Worm (Caenorhabditis elegans): Measurements from ENCODE around the gene F13B6.3.
A peak's percentile ranks its signal among the peaks of the same experiment; 100 is the strongest.
"Not testable (repeated sequence)": the region's sequence is repeated elsewhere in the genome, so short reads cannot be mapped to it uniquely, and the experiment has no call there.

The F13B6.3 gene

ce11 chrIV:7486201-7486947 is 20.6 kb upstream of the F13B6.3 start, which contains the start of the genes his-61 and his-62 (continued):
- TF ChIP-seq B0035.1 (tag; optimal IDR thresholded peaks at IDR 0.05) (no peak), nhr-179 (tag; optimal IDR thresholded peaks at IDR 0.05) (no peak), tbp1 (GFP tag; optimal IDR thresholded peaks at IDR 0.05) (peak; percentile 71), hlh-26 (GFP tag; conservative IDR thresholded peaks at IDR 0.05) (no peak), aptf-2 (GFP tag; conservative IDR thresholded peaks at IDR 0.05) (peak; percentile 87), Y53G8AR.9 (GFP tag; conservative IDR thresholded peaks at IDR 0.05) (peak; percentile 56), lin-26 (GFP tag; IDR thresholded peaks at IDR 0.05) (peak; percentile 92), snpc-4 (GFP tag; optimal IDR thresholded peaks at IDR 0.05) (no peak), snpc-4 (tag; optimal IDR thresholded peaks at IDR 0.05) (peak; percentile 4 to 74 (median 61)), hrde-1 (tag; optimal IDR thresholded peaks at IDR 0.05; ENCODE audit: borderline replicate concordance) (peak; percentile 20), cebp-1 (GFP tag; IDR thresholded peaks at IDR 0.05) (no peak), cebp-1 (tag; optimal IDR thresholded peaks at IDR 0.05) (peak; percentile 6), egl-44 (GFP tag; IDR thresholded peaks at IDR 0.05) (0 out of 2 replicates have a peak, but pooled peaks have one; percentile 58), rcor-1 (GFP tag; IDR thresholded peaks at IDR 0.05) (peak; percentile 9; the same call in 1 of the 2 replicates), ZK185.1 (tag; optimal IDR thresholded peaks at IDR 0.05; ENCODE audit: poor library complexity, severe bottlenecking) (peak; percentile 39), ceh-91 (GFP tag; IDR thresholded peaks at IDR 0.05) (peak; percentile 22), Y79H2A.3 (GFP tag; conservative IDR thresholded peaks at IDR 0.05) (peak; percentile 10; the same call in 1 of the 2 replicates), B0336.3 (GFP tag; IDR thresholded peaks at IDR 0.05) (peak; percentile 46; the same call in 1 of the 2 replicates), madf-8 (GFP tag; conservative IDR thresholded peaks at IDR 0.05) (0 out of 2 replicates have a peak, but pooled peaks have one; percentile 26), ztf-28 (GFP tag; IDR thresholded peaks at IDR 0.05) (peak; percentile 76; the same call in 1 of the 2 replicates), ceh-100 (GFP tag; IDR thresholded peaks at IDR 0.05) (peak; percentile 53), mel-28 (tag; optimal IDR thresholded peaks at IDR 0.05; ENCODE audit: borderline replicate concordance) (no peak), F10E7.11 (tag; optimal IDR thresholded peaks at IDR 0.05) (no peak), dox-1 (GFP tag; IDR thresholded peaks at IDR 0.05) (peak; percentile 82)

ce11 chrIV:7485565-7486200 is 19.9 kb upstream of the F13B6.3 start:
- peak; percentile 37; the same call in 1 of the 2 replicates for TF ChIP-seq ekl-4 (GFP tag; IDR thresholded peaks at IDR 0.05)
- TF ChIP-seq snpc-4 (GFP tag; optimal IDR thresholded peaks at IDR 0.05); ama-1 (optimal IDR thresholded peaks at IDR 0.05); cebp-1 (GFP tag; IDR thresholded peaks at IDR 0.05): not testable (repeated sequence)
- TF ChIP-seq snpc-4 (tag; optimal IDR thresholded peaks at IDR 0.05), result peak in 1 of 4 experiments; percentile 43
- peak in 1 of 2 experiments; percentile 38 for TF ChIP-seq rec-8 (tag; optimal IDR thresholded peaks at IDR 0.05)
- TF ChIP-seq snpc-3.4 (tag; optimal IDR thresholded peaks at IDR 0.05), result peak; percentile 49
- peak; percentile 47 for TF ChIP-seq lin-54 (GFP tag; optimal IDR thresholded peaks at IDR 0.05)
- peak; percentile 25; the same call in 1 of the 2 replicates for TF ChIP-seq rcor-1 (GFP tag; IDR thresholded peaks at IDR 0.05)
- 0 out of 2 replicates have a peak, but pooled peaks have one; percentile 3 for TF ChIP-seq ceh-40 (GFP tag; IDR thresholded peaks at IDR 0.05)
- TF ChIP-seq B0336.3 (GFP tag; IDR thresholded peaks at IDR 0.05), result 0 out of 2 replicates have a peak, but pooled peaks have one; percentile 34
- 0 out of 2 replicates have a peak, but pooled peaks have one; percentile 69 for TF ChIP-seq sea-2 (GFP tag; IDR thresholded peaks at IDR 0.05)
- TF ChIP-seq lin-26 (GFP tag; IDR thresholded peaks at IDR 0.05), result peak; percentile 87
- peak; percentile 49 for TF ChIP-seq F49E8.2 (tag; optimal IDR thresholded peaks at IDR 0.05; ENCODE audit: insufficient read depth)
- TF ChIP-seq lsl-1 (GFP tag; optimal IDR thresholded peaks at IDR 0.05), result peak; percentile 31
- peak; percentile 51; the same call in 1 of the 2 replicates for TF ChIP-seq Y95B8A.8 (GFP tag; IDR thresholded peaks at IDR 0.05)
- peak; percentile 53; the same call in 1 of the 2 replicates for TF ChIP-seq egl-44 (GFP tag; IDR thresholded peaks at IDR 0.05)
- peak; percentile 49; the same call in 1 of the 2 replicates for TF ChIP-seq Y79H2A.3 (GFP tag; conservative IDR thresholded peaks at IDR 0.05)
- TF ChIP-seq egrh-3 (GFP tag; IDR thresholded peaks at IDR 0.05), result peak; percentile 40; the same call in 1 of the 2 replicates
- peak; percentile 2 for TF ChIP-seq snpc-1.3 (tag; optimal IDR thresholded peaks at IDR 0.05; ENCODE audit: insufficient read depth)
- TF ChIP-seq ama-1 (GFP tag; optimal IDR thresholded peaks at IDR 0.05), result peak; percentile 32 to 33
- peak; percentile 92 for TF ChIP-seq hrde-1 (tag; optimal IDR thresholded peaks at IDR 0.05; ENCODE audit: borderline replicate concordance)
- peak; percentile 5 for TF ChIP-seq cebp-1 (tag; optimal IDR thresholded peaks at IDR 0.05)

Data from whole organism, young adult.